Fruit fly (Drosophila melanogaster) whole organism, embryonic: ENCODE measurements around the gene CG13949.
A peak's percentile ranks its signal among the peaks of the same experiment; 100 is the strongest.

ENCODE experiments used
- CG10565 ChIP-seq: fragments of 200-800 bp; sonication (Bioruptor generic); optimal IDR thresholded peaks from 3 replicates; lab custom pipeline; 2016; ENCODE audit warnings: missing biosample characterization, mild to moderate bottlenecking, missing genetic modification characterization
- CG11247 ChIP-seq: fragments of 200-800 bp; sonication (Bioruptor generic); IDR thresholded peaks from 2 replicates; pipeline ENCODE4 v1.3.6; 2022; ENCODE audit warnings: missing biosample characterization, missing genetic modification characterization
- CG11696 ChIP-seq: fragments of 200-800 bp; sonication (Bioruptor generic); IDR thresholded peaks from 2 replicates; pipeline ENCODE4 v1.3.6; 2022; ENCODE audit warnings: missing biosample characterization, missing genetic modification characterization
- CG12391 ChIP-seq: fragments of 200-800 bp; sonication (Bioruptor generic); optimal IDR thresholded peaks from 3 replicates; lab custom pipeline; 2018; ENCODE audit warnings: missing biosample characterization, mild to moderate bottlenecking, missing genetic modification characterization, moderate library complexity
- CG13123 ChIP-seq: fragments of 200-800 bp; sonication (Bioruptor generic); optimal IDR thresholded peaks from 2 replicates; lab custom pipeline; 2016; ENCODE audit warnings: missing biosample characterization, missing genetic modification characterization
- CG15514 ChIP-seq: fragments of 200-800 bp; sonication (Bioruptor generic); optimal IDR thresholded peaks from 3 replicates; lab custom pipeline; 2017; ENCODE audit warnings: missing biosample characterization, missing genetic modification characterization, mild to moderate bottlenecking, moderate library complexity, missing genetic modification reagents
- CG18262 ChIP-seq: fragments of 200-800 bp; optimal IDR thresholded peaks from 3 replicates; lab custom pipeline; 2019; ENCODE audit warnings: missing biosample characterization, mild to moderate bottlenecking, missing genetic modification characterization, moderate library complexity
- CG18619 ChIP-seq: fragments of 200-800 bp; sonication (Bioruptor generic); optimal IDR thresholded peaks from 3 replicates; lab custom pipeline; 2017; ENCODE audit warnings: missing biosample characterization, mild to moderate bottlenecking, missing genetic modification characterization
- CG2678 ChIP-seq: fragments of 200-800 bp; sonication (Bioruptor generic); optimal IDR thresholded peaks from 3 replicates; lab custom pipeline; 2019; ENCODE audit warnings: missing biosample characterization, mild to moderate bottlenecking, missing genetic modification characterization, moderate library complexity
- CG33213 ChIP-seq: fragments of 200-800 bp; sonication (Bioruptor generic); optimal IDR thresholded peaks from 3 replicates; lab custom pipeline; 2016; ENCODE audit warnings: missing biosample characterization, missing genetic modification characterization
- CG34224 ChIP-seq: fragments of 200-800 bp; sonication (Bioruptor generic); IDR thresholded peaks from 3 replicates; pipeline ENCODE4 v1.3.6; 2022; ENCODE audit warnings: missing biosample characterization, missing genetic modification characterization; ENCODE audit not compliant: partially characterized antibody
- CG3847 ChIP-seq: fragments of 200-800 bp; sonication (Bioruptor generic); IDR thresholded peaks from 2 replicates; pipeline ENCODE4 v1.3.6; 2022; ENCODE audit warnings: missing biosample characterization, missing genetic modification characterization
- CG4360 ChIP-seq: fragments of 200-800 bp; sonication (Bioruptor generic); IDR thresholded peaks from 2 replicates; pipeline ENCODE4 v1.3.6; 2022; ENCODE audit warnings: missing biosample characterization, missing genetic modification characterization
- CG4404 ChIP-seq: fragments of 200-800 bp; sonication (Bioruptor generic); IDR thresholded peaks from 2 replicates; pipeline ENCODE4 v1.3.6; 2022; ENCODE audit warnings: missing biosample characterization, missing genetic modification characterization
- CG4707 ChIP-seq: fragments of 200-800 bp; sonication (Bioruptor generic); optimal IDR thresholded peaks from 2 replicates; lab custom pipeline; 2018; ENCODE audit warnings: missing biosample characterization, mild to moderate bottlenecking, missing genetic modification characterization, moderate library complexity
- CG6254 ChIP-seq: fragments of 200-800 bp; sonication (Bioruptor generic); optimal IDR thresholded peaks from 3 replicates; lab custom pipeline; 2017; ENCODE audit warnings: mild to moderate bottlenecking, missing biosample characterization, missing genetic modification reagents, missing genetic modification characterization
- CG8359 ChIP-seq: fragments of 200-800 bp; sonication (Bioruptor generic); optimal IDR thresholded peaks from 2 replicates; lab custom pipeline; 2017; ENCODE audit warnings: missing biosample characterization, mild to moderate bottlenecking, missing genetic modification characterization, borderline replicate concordance
- CG8765 ChIP-seq: fragments of 200-800 bp; sonication (Bioruptor generic); IDR thresholded peaks from 2 replicates; pipeline ENCODE4 v1.3.6; 2022; ENCODE audit warnings: missing biosample characterization, missing genetic modification characterization
- CG8924 ChIP-seq: fragments of 200-800 bp; optimal IDR thresholded peaks from 3 replicates; lab custom pipeline; 2019; ENCODE audit warnings: missing biosample characterization, mild to moderate bottlenecking, missing genetic modification characterization, moderate library complexity
- CG9932 ChIP-seq: fragments of 200-800 bp; sonication (Bioruptor generic); IDR thresholded peaks from 2 replicates; pipeline ENCODE4 v1.3.6; 2022; ENCODE audit warnings: missing biosample characterization, missing genetic modification characterization
- Lhr ChIP-seq: fragments of 200-800 bp; sonication (Bioruptor generic); optimal IDR thresholded peaks from 3 replicates; lab custom pipeline; 2017; ENCODE audit warnings: mild to moderate bottlenecking, missing biosample characterization, missing genetic modification reagents, missing genetic modification characterization
- Max ChIP-seq: fragments of 200-800 bp; sonication (Bioruptor generic); optimal IDR thresholded peaks from 2 replicates; lab custom pipeline; 2016; ENCODE audit warnings: missing biosample characterization, mild to moderate bottlenecking, missing genetic modification characterization
- Oaz ChIP-seq: fragments of 200-800 bp; sonication (Bioruptor generic); IDR thresholded peaks from 2 replicates; pipeline ENCODE4 v1.3.6; 2022; ENCODE audit warnings: missing biosample characterization, missing genetic modification characterization
- Oli ChIP-seq: fragments of 200-800 bp; sonication (Bioruptor generic); optimal IDR thresholded peaks from 2 replicates; lab custom pipeline; 2018; ENCODE audit warnings: missing biosample characterization, mild to moderate bottlenecking, missing genetic modification characterization, moderate library complexity
- Poxn ChIP-seq: fragments of 200-800 bp; sonication (Bioruptor generic); IDR thresholded peaks from 2 replicates; pipeline ENCODE4 v1.3.6; 2022; ENCODE audit warnings: missing biosample characterization, missing genetic modification characterization
- Sox100B ChIP-seq: fragments of 200-800 bp; sonication (Bioruptor generic); optimal IDR thresholded peaks from 3 replicates; lab custom pipeline; 2018; ENCODE audit warnings: missing biosample characterization, mild to moderate bottlenecking, missing genetic modification characterization
- Sry-δ ChIP-seq: fragments of 200-800 bp; sonication (Bioruptor generic); optimal IDR thresholded peaks from 2 replicates; lab custom pipeline; 2016; ENCODE audit warnings: missing biosample characterization, missing genetic modification characterization
- Xrp1 ChIP-seq: fragments of 200-800 bp; sonication (Bioruptor generic); IDR thresholded peaks from 2 replicates; pipeline ENCODE4 v1.3.6; 2022; ENCODE audit warnings: missing biosample characterization, missing genetic modification characterization
- abd-A ChIP-seq: fragments of 200-800 bp; sonication (Bioruptor generic); optimal IDR thresholded peaks from 3 replicates; lab custom pipeline; 2019; ENCODE audit warnings: missing biosample characterization, mild to moderate bottlenecking, missing genetic modification characterization, moderate library complexity
- ash1 ChIP-seq: fragments of 200-800 bp; sonication (Bioruptor generic); optimal IDR thresholded peaks from 2 replicates; lab custom pipeline; 2018; ENCODE audit warnings: missing biosample characterization, mild to moderate bottlenecking, missing genetic modification characterization
- ato ChIP-seq: fragments of 200-800 bp; sonication (Bioruptor generic); IDR thresholded peaks from 2 replicates; pipeline ENCODE4 v1.3.6; 2022; ENCODE audit warnings: missing biosample characterization, missing genetic modification characterization; ENCODE audit not compliant: partially characterized antibody
- bbx ChIP-seq: fragments of 200-800 bp; sonication (Bioruptor generic); IDR thresholded peaks from 2 replicates; pipeline ENCODE4 v1.3.6; 2022; ENCODE audit warnings: missing biosample characterization, missing genetic modification characterization; ENCODE audit not compliant: partially characterized antibody
- croc ChIP-seq: fragments of 200-800 bp; sonication (Bioruptor generic); conservative IDR thresholded peaks from 3 replicates; pipeline ENCODE4 v1.3.6; 2022; ENCODE audit warnings: missing biosample characterization, missing genetic modification characterization
- dmrt11E ChIP-seq: fragments of 200-800 bp; sonication (Bioruptor generic); optimal IDR thresholded peaks from 3 replicates; lab custom pipeline; 2018; ENCODE audit warnings: missing biosample characterization, mild to moderate bottlenecking, missing genetic modification characterization, moderate library complexity
- gce ChIP-seq: fragments of 200-800 bp; sonication (Bioruptor generic); IDR thresholded peaks from 3 replicates; pipeline ENCODE4 v1.3.6; 2022; ENCODE audit warnings: missing biosample characterization, missing genetic modification characterization
- lab ChIP-seq: fragments of 200-800 bp; sonication (Bioruptor generic); optimal IDR thresholded peaks from 3 replicates; lab custom pipeline; 2017; ENCODE audit warnings: missing biosample characterization, missing genetic modification characterization, mild to moderate bottlenecking, moderate library complexity, missing genetic modification reagents
- lola ChIP-seq, 3 experiments: fragments of >200 bp in 2 of 3; fragments of 200-800 bp in 1 of 3; sonication (Bioruptor generic) in 1 of 3; optimal IDR thresholded peaks; 2 replicates each; lab custom pipeline; 2017 to 2019; ENCODE audit warnings: missing biosample characterization in 3 of 3, missing genetic modification characterization in 3 of 3, mild to moderate bottlenecking in 1 of 3, moderate library complexity in 1 of 3
- pb ChIP-seq: fragments of 200-800 bp; sonication (Bioruptor generic); optimal IDR thresholded peaks from 3 replicates; lab custom pipeline; 2016; ENCODE audit warnings: missing biosample characterization, missing genetic modification characterization
- pzg ChIP-seq: fragments of 200-800 bp; sonication (Bioruptor generic); optimal IDR thresholded peaks from 3 replicates; lab custom pipeline; 2018; ENCODE audit warnings: missing biosample characterization, mild to moderate bottlenecking, missing genetic modification characterization, moderate library complexity
- ranshi ChIP-seq: fragments of 200-800 bp; sonication (Bioruptor generic); IDR thresholded peaks from 2 replicates; pipeline ENCODE4 v1.3.6; 2022; ENCODE audit warnings: missing biosample characterization, missing genetic modification characterization
- repo ChIP-seq: fragments of 200-800 bp; sonication (Bioruptor generic); optimal IDR thresholded peaks from 2 replicates; lab custom pipeline; 2016; ENCODE audit warnings: missing biosample characterization, missing genetic modification characterization
- run ChIP-seq: fragments of 200-800 bp; sonication (Bioruptor generic); optimal IDR thresholded peaks from 3 replicates; lab custom pipeline; 2018; ENCODE audit warnings: missing biosample characterization, mild to moderate bottlenecking, missing genetic modification characterization
- sens ChIP-seq: fragments of 200-800 bp; sonication (Bioruptor generic); peaks from one replicate; lab custom pipeline; 2016; ENCODE audit warnings: missing biosample characterization, missing genetic modification characterization
- sim ChIP-seq: fragments of 200-800 bp; sonication (Bioruptor generic); IDR thresholded peaks from 2 replicates; pipeline ENCODE4 v1.3.6; 2022; ENCODE audit warnings: missing biosample characterization, missing genetic modification characterization
- ssp ChIP-seq: fragments of 200-800 bp; sonication (Bioruptor generic); IDR thresholded peaks from 2 replicates; pipeline ENCODE4 v1.3.6; 2022; ENCODE audit warnings: missing biosample characterization, missing genetic modification characterization
- stwl ChIP-seq: fragments of 200-800 bp; sonication (Bioruptor generic); optimal IDR thresholded peaks from 3 replicates; lab custom pipeline; 2018; ENCODE audit warnings: missing biosample characterization, mild to moderate bottlenecking, missing genetic modification characterization, moderate library complexity
- tgo ChIP-seq: fragments of 200-800 bp; sonication (Bioruptor generic); IDR thresholded peaks from 3 replicates; pipeline ENCODE4 v1.3.6; 2022; ENCODE audit warnings: missing biosample characterization, missing genetic modification characterization
- unc-4 ChIP-seq: fragments of 200-800 bp; sonication (Bioruptor generic); IDR thresholded peaks from 2 replicates; pipeline ENCODE4 v1.3.6; 2022; ENCODE audit warnings: missing biosample characterization, missing genetic modification characterization; ENCODE audit not compliant: partially characterized antibody
- zfh1 ChIP-seq: fragments of 200-800 bp; sonication (Bioruptor generic); IDR thresholded peaks from 3 replicates; pipeline ENCODE4 v1.3.6; 2022; ENCODE audit warnings: missing biosample characterization, missing genetic modification characterization

Gene CG13949

dm6 chr2L:850727-851257, 4.3 kb upstream of the CG13949 start, which contains the start of gene drongo (continued):
- TF ChIP-seq CG8924 (tag; lab: Kevin White, UChicago), result peak; percentile 37
- TF ChIP-seq Oli (tag; lab: Kevin White, UChicago), result no peak
- TF ChIP-seq abd-A (tag; lab: Kevin White, UChicago), result peak; percentile 50
- no peak for TF ChIP-seq CG13123 (GFP tag; lab: Kevin White, UChicago)
- peak; percentile 75 for TF ChIP-seq CG15514 (GFP tag; lab: Kevin White, UChicago)
- TF ChIP-seq ato (GFP tag; lab: Robert Waterston, UW), result no peak
- peak; percentile 98 for TF ChIP-seq pzg (GFP tag; lab: Kevin White, UChicago)
- no peak for TF ChIP-seq CG4404 (GFP tag; lab: Robert Waterston, UW)
- no peak for TF ChIP-seq gce
- TF ChIP-seq ash1 (GFP tag; lab: Kevin White, UChicago), result peak; percentile 37
- TF ChIP-seq croc, result no peak
- no peak for TF ChIP-seq CG8765 (GFP tag; lab: Robert Waterston, UW)
- 0 out of 3 replicates have a peak, but pooled peaks have one; percentile 43 for TF ChIP-seq zfh1 (GFP tag; lab: Robert Waterston, UW)
- peak; percentile 75 for TF ChIP-seq CG33213 (GFP tag; lab: Kevin White, UChicago)
- 0 out of 2 replicates have a peak, but pooled peaks have one; percentile 8 for TF ChIP-seq sim
- TF ChIP-seq Sry-δ (GFP tag; lab: Kevin White, UChicago), result peak; percentile 61
- TF ChIP-seq repo (GFP tag; lab: Kevin White, UChicago), result no peak
- no peak for TF ChIP-seq CG8359
- no peak for TF ChIP-seq Max (GFP tag; lab: Kevin White, UChicago)
- TF ChIP-seq CG11247 (GFP tag; lab: Robert Waterston, UW), result peak; percentile 33; the same call in 1 of the 2 replicates
- TF ChIP-seq CG11696, result no peak
- TF ChIP-seq pb (GFP tag; lab: Kevin White, UChicago), result peak; percentile 29
- TF ChIP-seq tgo, result no peak
- TF ChIP-seq bbx (GFP tag; lab: Robert Waterston, UW), result peak; percentile 65
- TF ChIP-seq CG34224 (GFP tag; lab: Robert Waterston, UW), result peak; percentile 31; the same call in 2 of the 3 replicates
- peak; percentile 49 for TF ChIP-seq unc-4
- TF ChIP-seq CG18619, result peak; percentile 14
- TF ChIP-seq stwl (tag; lab: Kevin White, UChicago), result peak; percentile 43
- TF ChIP-seq lola (GFP tag; optimal IDR thresholded peaks at IDR 0.05; lab: Kevin White, UChicago), result no peak
- TF ChIP-seq CG4360 (GFP tag; lab: Robert Waterston, UW), result peak; percentile 99
- TF ChIP-seq dmrt11E, result no peak
- peak; percentile 33; the same call in 1 of the 2 replicates for TF ChIP-seq CG3847 (GFP tag; lab: Robert Waterston, UW)
- no peak for TF ChIP-seq Sox100B (GFP tag; lab: Kevin White, UChicago)
- TF ChIP-seq Oaz (GFP tag; lab: Robert Waterston, UW), result no peak
- peak; percentile 71 for TF ChIP-seq lab (GFP tag; lab: Kevin White, UChicago)
- no peak for TF ChIP-seq run (tag; lab: Kevin White, UChicago)
- no peak for TF ChIP-seq CG6254 (GFP tag; lab: Kevin White, UChicago)
- TF ChIP-seq CG9932 (GFP tag; lab: Robert Waterston, UW), result peak; percentile 32; the same call in 1 of the 2 replicates
- peak; percentile 61 for TF ChIP-seq CG12391 (tag; lab: Kevin White, UChicago)
- TF ChIP-seq CG10565, result no peak
- peak; percentile 86 for TF ChIP-seq sens
- peak; percentile 9 for TF ChIP-seq CG18262
- no peak for TF ChIP-seq ssp (GFP tag; lab: Robert Waterston, UW)
- peak; percentile 38 for TF ChIP-seq CG4707 (GFP tag; lab: Kevin White, UChicago)
- TF ChIP-seq Poxn, result no peak
- peak; percentile 87 for TF ChIP-seq Lhr (GFP tag; lab: Kevin White, UChicago)
- TF ChIP-seq Xrp1, result 0 out of 2 replicates have a peak, but pooled peaks have one; percentile 30
- TF ChIP-seq CG2678 (tag; lab: Kevin White, UChicago), result peak; percentile 15
- TF ChIP-seq ranshi (GFP tag; lab: Robert Waterston, UW), result peak; percentile 18; the same call in 1 of the 2 replicates
